Worm (Caenorhabditis elegans) whole organism, mixed stage, embryonic: ENCODE measurements around the gene cutl-24.

Source experiments
- M03D4.4 ChIP-seq: sonication (generic microtip); optimal IDR thresholded peaks from 2 replicates; lab custom pipeline; 2017; ENCODE audit warnings: mild to moderate bottlenecking, missing genetic modification characterization, missing compliant biosample characterization
- bed-3 ChIP-seq: fragments of 200-800 bp; sonication (Bioruptor generic); optimal IDR thresholded peaks from 3 replicates; lab custom pipeline; 2018; ENCODE audit warnings: mild to moderate bottlenecking, missing genetic modification characterization, moderate library complexity, missing compliant biosample characterization
- blmp-1 ChIP-seq: fragments of 150-350 bp; optimal IDR thresholded peaks from 2 replicates; lab custom pipeline; 2014; ENCODE audit warnings: missing biosample characterization, missing genetic modification characterization
- ceh-39 ChIP-seq: fragments of 150-350 bp; optimal IDR thresholded peaks from 2 replicates; lab custom pipeline; 2014; ENCODE audit warnings: missing biosample characterization, missing genetic modification characterization
- ceh-43 ChIP-seq: fragments of 200-800 bp; sonication (Bioruptor generic); optimal IDR thresholded peaks from 2 replicates; lab custom pipeline; 2018; ENCODE audit warnings: mild to moderate bottlenecking, missing genetic modification characterization, moderate library complexity, missing compliant biosample characterization
- ceh-83 ChIP-seq: fragments of 200-800 bp; sonication (Bioruptor generic); optimal IDR thresholded peaks from 2 replicates; lab custom pipeline; 2018; ENCODE audit warnings: mild to moderate bottlenecking, missing genetic modification characterization, missing compliant biosample characterization
- ces-1 ChIP-seq: fragments of 150-350 bp; optimal IDR thresholded peaks from 2 replicates; lab custom pipeline; 2014; ENCODE audit warnings: missing biosample characterization, missing genetic modification reagents, missing genetic modification characterization
- cnd-1 ChIP-seq: fragments of 200-800 bp; sonication (Bioruptor generic); optimal IDR thresholded peaks from 2 replicates; lab custom pipeline; 2018; ENCODE audit warnings: mild to moderate bottlenecking, missing genetic modification characterization, missing compliant biosample characterization
- drap-1 ChIP-seq: fragments of 200-800 bp; sonication (Bioruptor generic); optimal IDR thresholded peaks from 3 replicates; lab custom pipeline; 2018; ENCODE audit warnings: mild to moderate bottlenecking, missing genetic modification characterization, missing compliant biosample characterization
- elt-1 ChIP-seq: sonication (generic microtip); optimal IDR thresholded peaks from 2 replicates; lab custom pipeline; 2017; ENCODE audit warnings: missing genetic modification characterization, mild to moderate bottlenecking, missing compliant biosample characterization, antibody characterized with exemption, moderate library complexity, borderline replicate concordance; ENCODE audit not compliant: insufficient read depth
- elt-3 ChIP-seq: fragments of 150-350 bp; optimal IDR thresholded peaks from 2 replicates; lab custom pipeline; 2014; ENCODE audit warnings: missing biosample characterization, missing genetic modification characterization
- flh-1 ChIP-seq: fragments of 200-800 bp; sonication (Bioruptor generic); optimal IDR thresholded peaks from 2 replicates; lab custom pipeline; 2018; ENCODE audit warnings: mild to moderate bottlenecking, missing genetic modification characterization, moderate library complexity, missing compliant biosample characterization
- ham-2 ChIP-seq: fragments of 200-800 bp; sonication (Bioruptor generic); optimal IDR thresholded peaks from 2 replicates; lab custom pipeline; 2018; ENCODE audit warnings: mild to moderate bottlenecking, missing genetic modification characterization, missing compliant biosample characterization
- hlh-1 ChIP-seq: fragments of 150-350 bp; optimal IDR thresholded peaks from 2 replicates; lab custom pipeline; 2014; ENCODE audit warnings: missing biosample characterization, missing genetic modification reagents, missing genetic modification characterization
- lin-13 ChIP-seq: fragments of 150-350 bp; optimal IDR thresholded peaks from 2 replicates; lab custom pipeline; 2014; ENCODE audit warnings: missing biosample characterization, missing genetic modification characterization
- lin-32 ChIP-seq: fragments of 200-800 bp; sonication (Bioruptor generic); optimal IDR thresholded peaks from 2 replicates; lab custom pipeline; 2018; ENCODE audit warnings: mild to moderate bottlenecking, missing genetic modification characterization, missing compliant biosample characterization
- lsy-2 ChIP-seq: fragments of 150-350 bp; optimal IDR thresholded peaks from 2 replicates; lab custom pipeline; 2014; ENCODE audit warnings: missing biosample characterization, missing genetic modification characterization
- mab-5 ChIP-seq: fragments of 150-350 bp; optimal IDR thresholded peaks from 2 replicates; lab custom pipeline; 2014; ENCODE audit warnings: missing biosample characterization, missing genetic modification characterization
- mls-2 ChIP-seq: sonication (generic microtip); optimal IDR thresholded peaks from 2 replicates; lab custom pipeline; 2016; ENCODE audit warnings: mild to moderate bottlenecking, missing genetic modification characterization, moderate library complexity, missing compliant biosample characterization
- nhr-12 ChIP-seq: fragments of 150-350 bp; optimal IDR thresholded peaks from 2 replicates; lab custom pipeline; 2014; ENCODE audit warnings: missing biosample characterization, missing genetic modification characterization
- nhr-2 ChIP-seq: fragments of 150-350 bp; optimal IDR thresholded peaks from 2 replicates; lab custom pipeline; 2014; ENCODE audit warnings: missing biosample characterization, missing genetic modification characterization
- nhr-237 ChIP-seq: fragments of 150-350 bp; optimal IDR thresholded peaks from 2 replicates; lab custom pipeline; 2014; ENCODE audit warnings: missing biosample characterization, missing genetic modification characterization
- nhr-28 ChIP-seq: fragments of 150-350 bp; optimal IDR thresholded peaks from 2 replicates; lab custom pipeline; 2014; ENCODE audit warnings: missing biosample characterization, missing genetic modification characterization
- nhr-76 ChIP-seq: sonication (generic microtip); optimal IDR thresholded peaks from 2 replicates; lab custom pipeline; 2017; ENCODE audit warnings: missing biosample characterization, missing genetic modification characterization
- pha-4 ChIP-seq: fragments of 150-350 bp; optimal IDR thresholded peaks from 2 replicates; lab custom pipeline; 2018; ENCODE audit warnings: missing biosample characterization, missing genetic modification reagents, missing genetic modification characterization
- snpc-4 ChIP-seq: fragments of 150-350 bp; optimal IDR thresholded peaks from 2 replicates; lab custom pipeline; 2014; ENCODE audit warnings: missing biosample characterization, missing genetic modification characterization
- sptf-1 ChIP-seq: sonication (generic microtip); optimal IDR thresholded peaks from 2 replicates; lab custom pipeline; 2017; ENCODE audit warnings: mild to moderate bottlenecking, missing genetic modification characterization, moderate library complexity, missing compliant biosample characterization
- tbx-8 ChIP-seq: fragments of 200-800 bp; sonication (Bioruptor generic); optimal IDR thresholded peaks from 2 replicates; lab custom pipeline; 2018; ENCODE audit warnings: mild to moderate bottlenecking, missing genetic modification characterization, moderate library complexity, missing compliant biosample characterization
- unc-39 ChIP-seq: fragments of 150-350 bp; optimal IDR thresholded peaks from 2 replicates; lab custom pipeline; 2014; ENCODE audit warnings: missing biosample characterization, missing genetic modification characterization
- unc-62 ChIP-seq: fragments of 150-350 bp; optimal IDR thresholded peaks from 2 replicates; lab custom pipeline; 2014; ENCODE audit warnings: missing biosample characterization, missing genetic modification reagents, missing genetic modification characterization
- zip-8 ChIP-seq: fragments of 150-350 bp; optimal IDR thresholded peaks from 2 replicates; lab custom pipeline; 2014; ENCODE audit warnings: missing biosample characterization, missing genetic modification characterization
- ztf-11 ChIP-seq: fragments of 150-350 bp; optimal IDR thresholded peaks from 2 replicates; lab custom pipeline; 2014; ENCODE audit warnings: missing biosample characterization, missing genetic modification characterization

cutl-24 gene

DNA sequence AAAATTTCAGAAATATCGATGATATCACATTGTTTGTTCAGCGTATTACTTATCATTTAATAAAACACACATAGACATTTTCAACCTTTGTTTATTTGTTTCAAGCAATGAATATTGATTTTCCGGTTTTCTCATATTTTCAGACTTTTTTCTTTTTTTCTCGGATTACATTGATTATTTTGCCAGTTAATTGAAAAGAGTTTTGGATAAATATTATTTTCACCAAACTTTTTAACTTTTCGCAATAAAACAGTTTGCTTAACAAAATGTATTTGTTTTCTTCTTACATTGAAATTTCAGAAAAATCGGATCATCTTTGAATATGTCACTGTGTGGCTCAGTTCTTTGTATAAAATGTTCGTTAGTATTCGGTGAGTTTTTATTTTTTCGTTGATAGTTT is 2.3 kb upstream of the cutl-24 start, which contains the start of gene Y38C1AA.6:
Gene Y38C1AA.6 (plus strand): TSS at position 301 of the 400 bp plus-strand sequence.
- no peak for TF ChIP-seq cnd-1 (tag; lab: Kevin White, UChicago)
- TF ChIP-seq elt-1, result no peak
- no peak for TF ChIP-seq M03D4.4
- no peak for TF ChIP-seq snpc-4 (tag; lab: Kevin White, UChicago)
- no peak for TF ChIP-seq flh-1
- no peak for TF ChIP-seq nhr-12 (tag; lab: Kevin White, UChicago)
- no peak for TF ChIP-seq nhr-28 (tag; lab: Kevin White, UChicago)
- TF ChIP-seq elt-3, result no peak
- TF ChIP-seq blmp-1 (tag; lab: Kevin White, UChicago), result no peak
- TF ChIP-seq zip-8, result no peak
- TF ChIP-seq ces-1 (GFP tag; lab: Kevin White, UChicago), result no peak
- no peak for TF ChIP-seq unc-39 (tag; lab: Kevin White, UChicago)
- TF ChIP-seq ham-2 (GFP tag; lab: Kevin White, UChicago), result no peak
- TF ChIP-seq unc-62, result no peak
- TF ChIP-seq tbx-8 (GFP tag; lab: Kevin White, UChicago), result no peak
- TF ChIP-seq lsy-2 (tag; lab: Kevin White, UChicago), result no peak

DNA sequence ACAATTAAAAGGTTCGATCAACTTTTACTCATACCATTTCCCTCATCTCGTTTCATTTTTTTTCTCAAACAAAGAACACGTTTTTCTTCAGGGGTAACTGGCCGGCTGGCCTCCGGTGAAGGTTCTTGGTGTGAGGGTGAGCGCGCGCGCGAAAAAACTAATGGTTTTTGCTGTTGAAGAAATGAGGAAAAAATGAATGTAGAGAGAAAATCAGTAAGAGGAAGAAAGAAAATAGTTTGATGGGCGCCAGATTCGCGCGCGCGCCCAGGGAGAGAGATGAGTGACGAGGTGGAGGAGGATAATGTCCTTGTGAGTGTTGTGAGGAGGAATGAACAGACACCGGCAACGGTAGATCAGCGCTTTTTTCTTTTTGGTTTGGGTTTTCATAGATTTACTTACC is 6.2 kb downstream of the cutl-24 start:
- TF ChIP-seq nhr-12 (tag; lab: Kevin White, UChicago) (no peak), ceh-43 (GFP tag; lab: Kevin White, UChicago) (no peak), snpc-4 (tag; lab: Kevin White, UChicago) (no peak), ztf-11 (tag; lab: Kevin White, UChicago) (no peak), nhr-237 (tag; lab: Kevin White, UChicago) (no peak), nhr-2 (tag; lab: Kevin White, UChicago) (no peak), nhr-76 (tag; lab: Kevin White, UChicago) (no peak), tbx-8 (GFP tag; lab: Kevin White, UChicago) (no peak), unc-62 (no peak), sptf-1 (tag; lab: Kevin White, UChicago) (no peak), unc-39 (tag; lab: Kevin White, UChicago) (no peak), drap-1 (GFP tag; lab: Kevin White, UChicago) (no peak), lin-13 (tag; lab: Kevin White, UChicago) (no peak), mab-5 (no peak), lsy-2 (tag; lab: Kevin White, UChicago) (no peak), pha-4 (tag; lab: Kevin White, UChicago) (no peak), elt-3 (no peak), ceh-39 (tag; lab: Kevin White, UChicago) (no peak), lin-32 (no peak), nhr-28 (tag; lab: Kevin White, UChicago) (no peak)

ce11 chrIV:172990-173389 is 8.1 kb downstream of the cutl-24 start:
- TF ChIP-seq mls-2 (tag; lab: Kevin White, UChicago), result peak; percentile 37
- peak; percentile 87 for TF ChIP-seq nhr-2 (tag; lab: Kevin White, UChicago)
- peak; percentile 63 for TF ChIP-seq cnd-1 (tag; lab: Kevin White, UChicago)
- TF ChIP-seq ham-2 (GFP tag; lab: Kevin White, UChicago), result peak; percentile 18
- no peak for TF ChIP-seq ceh-43 (GFP tag; lab: Kevin White, UChicago)
- TF ChIP-seq ceh-83 (GFP tag; lab: Kevin White, UChicago), result no peak

ce11 chrIV:174115-174514 is 9.2 kb downstream of the cutl-24 start:
- peak; percentile 77 for TF ChIP-seq nhr-2 (tag; lab: Kevin White, UChicago)
- no peak for TF ChIP-seq zip-8
- TF ChIP-seq bed-3, result no peak
- no peak for TF ChIP-seq blmp-1 (tag; lab: Kevin White, UChicago)
- peak; percentile 64 for TF ChIP-seq unc-62
- TF ChIP-seq nhr-12 (tag; lab: Kevin White, UChicago), result no peak
- TF ChIP-seq elt-3, result no peak
- TF ChIP-seq lin-13 (tag; lab: Kevin White, UChicago), result no peak
- TF ChIP-seq mls-2 (tag; lab: Kevin White, UChicago), result peak; percentile 19
- no peak for TF ChIP-seq ceh-83 (GFP tag; lab: Kevin White, UChicago)
- TF ChIP-seq nhr-28 (tag; lab: Kevin White, UChicago), result no peak
- TF ChIP-seq ham-2 (GFP tag; lab: Kevin White, UChicago), result no peak
- no peak for TF ChIP-seq drap-1 (GFP tag; lab: Kevin White, UChicago)
- no peak for TF ChIP-seq snpc-4 (tag; lab: Kevin White, UChicago)
- no peak for TF ChIP-seq cnd-1 (tag; lab: Kevin White, UChicago)
- no peak for TF ChIP-seq sptf-1 (tag; lab: Kevin White, UChicago)
- TF ChIP-seq M03D4.4, result no peak
- peak; percentile 4 for TF ChIP-seq pha-4 (tag; lab: Kevin White, UChicago)
- TF ChIP-seq hlh-1 (tag; lab: Kevin White, UChicago), result no peak
- no peak for TF ChIP-seq elt-1
- no peak for TF ChIP-seq ces-1 (GFP tag; lab: Kevin White, UChicago)
- no peak for TF ChIP-seq nhr-76 (tag; lab: Kevin White, UChicago)
